Worm (Caenorhabditis elegans) whole organism, L4/young adult: ENCODE measurements around the gene F46E10.18.

Experiments
- W03F9.2 ChIP-seq: fragments of 150-350 bp; optimal IDR thresholded peaks from 2 replicates; lab custom pipeline; 2014; ENCODE audit warnings: missing biosample characterization, missing genetic modification characterization
- him-1 ChIP-seq: sonication (generic microtip); optimal IDR thresholded peaks from 2 replicates; lab custom pipeline; 2016; ENCODE audit warnings: missing genotype, missing genetic modification reagents, missing genetic modification characterization, missing compliant biosample characterization

- no peak for TF ChIP-seq W03F9.2 (tag; lab: Kevin White, UChicago)
- no peak for TF ChIP-seq him-1 (tag; lab: Kevin White, UChicago)
These were observed 33.5 kb downstream of the F46E10.18 start, which contains the start of gene K04A8.19 for ce11 chrV:6554308-6554707.
